Worm (Caenorhabditis elegans): ENCODE measurements around the gene tag-234.

- TF ChIP-seq mab-5 (tag; optimal IDR thresholded peaks at IDR 0.05), result no peak
- no peak for TF ChIP-seq lsy-2 (tag; optimal IDR thresholded peaks at IDR 0.05)
- no peak for TF ChIP-seq egl-27 (tag; optimal IDR thresholded peaks at IDR 0.05)
These were observed 38.1 kb downstream of the tag-234 start for ce11 chrII:5902139-5902538.

Data from whole organism, L2 larva.